Worm (Caenorhabditis elegans): ENCODE results near the gene F55H2.7.
A peak's percentile ranks its signal among the peaks of the same experiment; 100 is the strongest.

Gene F55H2.7

ce11 chrIII:9513006-9513405 lies 3.0 kb downstream of the F55H2.7 start:
- TF ChIP-seq F49E8.2 (tag; optimal IDR thresholded peaks at IDR 0.05; ENCODE audit: borderline replicate concordance) = no peak
- TF ChIP-seq hmg-1.1 (GFP tag; IDR thresholded peaks at IDR 0.05) = 0 out of 2 replicates have a peak, but pooled peaks have one; percentile 19

DNA sequence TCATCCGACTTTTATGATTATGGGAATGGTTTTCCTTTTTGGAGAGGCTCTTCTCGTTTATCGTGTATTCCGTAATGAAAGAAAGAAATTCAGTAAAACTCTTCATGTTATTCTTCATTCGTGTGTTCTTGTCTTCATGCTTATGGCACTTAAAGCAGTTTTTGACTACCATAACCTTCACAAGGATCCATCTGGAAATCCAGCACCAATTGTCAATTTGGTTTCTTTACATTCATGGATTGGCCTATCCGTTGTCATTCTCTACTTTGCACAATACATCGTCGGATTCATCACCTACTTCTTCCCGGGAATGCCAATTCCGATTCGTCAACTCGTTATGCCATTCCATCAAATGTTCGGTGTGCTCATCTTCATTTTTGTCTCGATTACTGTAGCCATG lies 4.4 kb downstream of the F55H2.7 start:
- TF ChIP-seq arid-1 (GFP tag; conservative IDR thresholded peaks at IDR 0.05) = no peak
- TF ChIP-seq lir-3 (tag; optimal IDR thresholded peaks at IDR 0.05) = no peak
- TF ChIP-seq nhr-6 (tag; optimal IDR thresholded peaks at IDR 0.05) = no peak
- TF ChIP-seq aha-1 (tag) = peak; percentile 95
- no peak for TF ChIP-seq tag-97 (GFP tag; IDR thresholded peaks at IDR 0.05)

ce11 chrIII:9511055-9511520 lies 5.0 kb downstream of the F55H2.7 start, which contains the start of gene F55H2.5:
TSS of gene F55H2.5 (plus strand) at chrIII:9511470.
- TF ChIP-seq mdl-1 (tag; optimal IDR thresholded peaks at IDR 0.05) (peak in 1 of 2 experiments; percentile 20), nhr-28 (tag; optimal IDR thresholded peaks at IDR 0.05) (peak; percentile 11), dpl-1 (GFP tag; optimal IDR thresholded peaks at IDR 0.05) (no peak), aha-1 (tag) (peak; percentile 11), hlh-30 (tag; optimal IDR thresholded peaks at IDR 0.05; ENCODE audit: insufficient read depth) (peak; percentile 76), madf-5 (GFP tag; IDR thresholded peaks at IDR 0.05) (no peak)

DNA sequence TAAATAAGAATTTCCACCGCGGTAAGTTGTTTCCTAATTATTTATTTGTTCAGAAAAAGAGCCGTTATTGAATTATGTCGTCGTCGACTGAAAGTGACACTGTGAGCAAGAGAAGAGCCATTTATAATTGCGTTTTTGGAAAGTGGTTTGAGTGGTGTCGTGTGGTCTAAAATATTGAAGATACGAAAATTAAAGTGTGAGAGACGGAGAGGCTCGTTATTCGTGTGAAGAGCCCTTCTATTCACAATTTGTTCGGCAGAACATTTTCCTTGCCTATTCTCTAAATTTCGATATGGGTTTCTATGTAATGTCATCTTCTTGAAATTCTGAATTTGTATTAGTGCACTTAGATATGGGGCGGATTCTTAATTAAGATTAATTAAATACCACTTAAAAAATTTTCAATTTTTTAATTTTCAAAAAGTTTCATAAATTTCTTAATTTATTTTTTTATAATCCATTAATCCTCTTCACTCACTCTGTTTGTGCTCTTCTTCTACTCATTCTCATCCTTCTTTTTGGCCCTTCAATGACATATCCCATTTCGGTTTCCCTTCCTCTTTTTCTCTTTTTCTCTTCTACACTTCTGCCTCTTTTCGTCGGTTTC lies 6.2 kb downstream of the F55H2.7 start:
- peak; percentile 61 for TF ChIP-seq lim-7 (GFP tag; IDR thresholded peaks at IDR 0.05)
- TF ChIP-seq vab-7 (GFP tag; IDR thresholded peaks at IDR 0.05) = no peak
- TF ChIP-seq egl-43 (GFP tag; IDR thresholded peaks at IDR 0.05) = no peak
- TF ChIP-seq daf-8 (GFP tag; IDR thresholded peaks at IDR 0.05) = no peak
- TF ChIP-seq ztf-7 (tag; optimal IDR thresholded peaks at IDR 0.05) = no peak
- TF ChIP-seq nhr-77 (tag; optimal IDR thresholded peaks at IDR 0.05) = no peak
- no peak for TF ChIP-seq F26F4.8 (GFP tag; conservative IDR thresholded peaks at IDR 0.05)
- no peak for TF ChIP-seq ceh-62 (tag; optimal IDR thresholded peaks at IDR 0.05)
- TF ChIP-seq ama-1 (optimal IDR thresholded peaks at IDR 0.05) = peak; percentile 92
- TF ChIP-seq jun-1 (tag; optimal IDR thresholded peaks at IDR 0.05) = no peak
- peak; percentile 23 for TF ChIP-seq nhr-111 (GFP tag; optimal IDR thresholded peaks at IDR 0.05)
- 0 out of 2 replicates have a peak, but pooled peaks have one; percentile 6 for TF ChIP-seq dmd-6 (GFP tag; IDR thresholded peaks at IDR 0.05)
- no peak for TF ChIP-seq spr-1 (tag; optimal IDR thresholded peaks at IDR 0.05)
- TF ChIP-seq zfp-2 (tag; optimal IDR thresholded peaks at IDR 0.05) = no peak
- TF ChIP-seq fkh-10 (GFP tag; optimal IDR thresholded peaks at IDR 0.05) = no peak
- no peak for TF ChIP-seq daf-16 (GFP tag; optimal IDR thresholded peaks at IDR 0.05)
- TF ChIP-seq daf-16 (tag; optimal IDR thresholded peaks at IDR 0.05) = no peak
- peak; percentile 15 for TF ChIP-seq aha-1 (tag)
- TF ChIP-seq skn-1 (tag; optimal IDR thresholded peaks at IDR 0.05) = no peak
- TF ChIP-seq cey-2 (tag; optimal IDR thresholded peaks at IDR 0.05; ENCODE audit: borderline replicate concordance, insufficient read depth) = no peak
- TF ChIP-seq nhr-48 (tag; optimal IDR thresholded peaks at IDR 0.05) = no peak
- TF ChIP-seq ceh-32 (tag; optimal IDR thresholded peaks at IDR 0.05; ENCODE audit: poor library complexity) = no peak
- no peak for TF ChIP-seq tra-1 (GFP tag; IDR thresholded peaks at IDR 0.05)
- TF ChIP-seq T26A8.4 (GFP tag; IDR thresholded peaks at IDR 0.05) = peak; percentile 67; the same call in 1 of the 2 replicates
- TF ChIP-seq lin-38 (GFP tag; IDR thresholded peaks at IDR 0.05) = peak; percentile 57
- no peak for TF ChIP-seq ceh-44 (GFP tag; IDR thresholded peaks at IDR 0.05)
- no peak for TF ChIP-seq dpl-1 (GFP tag; optimal IDR thresholded peaks at IDR 0.05)
- no peak for TF ChIP-seq lin-39 (tag; optimal IDR thresholded peaks at IDR 0.05)
- no peak for TF ChIP-seq F44E2.7 (GFP tag; IDR thresholded peaks at IDR 0.05)
- no peak for TF ChIP-seq ceh-28 (tag; optimal IDR thresholded peaks at IDR 0.05)
- no peak for TF ChIP-seq madf-9 (GFP tag; conservative IDR thresholded peaks at IDR 0.05)
- no peak for TF ChIP-seq zag-1 (tag; optimal IDR thresholded peaks at IDR 0.05)
- no peak for TF ChIP-seq R02D3.7 (tag; optimal IDR thresholded peaks at IDR 0.05)
- TF ChIP-seq pqm-1 (tag; optimal IDR thresholded peaks at IDR 0.05) = no peak
- no peak for TF ChIP-seq ztf-11 (tag; optimal IDR thresholded peaks at IDR 0.05)
- peak; percentile 55 for TF ChIP-seq ctbp-1 (GFP tag; IDR thresholded peaks at IDR 0.05)
- TF ChIP-seq lir-3 (tag; optimal IDR thresholded peaks at IDR 0.05) = no peak

All from whole organism, L4 larva.